Worm (Caenorhabditis elegans): ENCODE measurements around the gene dos-2.

- TF ChIP-seq unc-62 (GFP tag; optimal IDR thresholded peaks at IDR 0.05), result no peak
- no peak for TF ChIP-seq pha-4 (tag; optimal IDR thresholded peaks at IDR 0.05)
- no peak for TF ChIP-seq egl-5 (tag; optimal IDR thresholded peaks at IDR 0.05)
- no peak for TF ChIP-seq elt-2 (tag; optimal IDR thresholded peaks at IDR 0.05)
- no peak for TF ChIP-seq ZK546.5 (tag; optimal IDR thresholded peaks at IDR 0.05)
- TF ChIP-seq sea-2 (GFP tag; optimal IDR thresholded peaks at IDR 0.05), result peak; percentile 91
- no peak for TF ChIP-seq nhr-28 (tag; optimal IDR thresholded peaks at IDR 0.05)
- no peak for TF ChIP-seq pqm-1 (tag; optimal IDR thresholded peaks at IDR 0.05)
- TF ChIP-seq mdl-1 (tag; optimal IDR thresholded peaks at IDR 0.05), result no peak
- TF ChIP-seq ztf-4 (tag; optimal IDR thresholded peaks at IDR 0.05), result no peak
- no peak for TF ChIP-seq lin-39 (tag; optimal IDR thresholded peaks at IDR 0.05)
- TF ChIP-seq ztf-11 (tag; optimal IDR thresholded peaks at IDR 0.05), result no peak
- TF ChIP-seq mml-1 (tag; optimal IDR thresholded peaks at IDR 0.05), result no peak
Measured at ce11 chrII:3959432-3960102, 16.5 kb upstream of the dos-2 start.

Measured in whole organism, L3 larva.